Worm (Caenorhabditis elegans) whole organism, late embryonic: ENCODE data around the gene phf-33.

Source experiments
- F13H6.1 ChIP-seq: sonication (generic microtip); optimal IDR thresholded peaks from 2 replicates; lab custom pipeline; 2016; ENCODE audit warnings: missing genetic modification characterization, missing compliant biosample characterization
- Y22D7AL.16 ChIP-seq: sonication (generic microtip); optimal IDR thresholded peaks from 2 replicates; lab custom pipeline; 2016; ENCODE audit warnings: missing genetic modification characterization, missing compliant biosample characterization
- ama-1 ChIP-seq: fragments of 150-350 bp; optimal IDR thresholded peaks from 2 replicates; lab custom pipeline; 2014
- ceh-9 ChIP-seq: sonication (generic microtip); optimal IDR thresholded peaks from 2 replicates; lab custom pipeline; 2016; ENCODE audit warnings: mild to moderate bottlenecking, missing genetic modification characterization, inconsistent platforms, missing compliant biosample characterization
- che-1 ChIP-seq: sonication (generic microtip); optimal IDR thresholded peaks from 2 replicates; lab custom pipeline; 2016; ENCODE audit warnings: mild to moderate bottlenecking, missing genetic modification characterization, missing compliant biosample characterization
- elt-4 ChIP-seq: sonication (generic microtip); optimal IDR thresholded peaks from 2 replicates; lab custom pipeline; 2016; ENCODE audit warnings: missing genetic modification characterization, missing compliant biosample characterization
- hlh-15 ChIP-seq: sonication (generic microtip); optimal IDR thresholded peaks from 2 replicates; lab custom pipeline; 2016; ENCODE audit warnings: missing genetic modification characterization, missing compliant biosample characterization
- hlh-30 ChIP-seq: sonication (generic microtip); optimal IDR thresholded peaks from 2 replicates; lab custom pipeline; 2017; ENCODE audit warnings: antibody characterized with exemption, missing genetic modification characterization, missing compliant biosample characterization; ENCODE audit not compliant: insufficient read depth
- nfya-1 ChIP-seq: sonication (generic microtip); optimal IDR thresholded peaks from 2 replicates; lab custom pipeline; 2017; ENCODE audit warnings: missing genetic modification characterization, mild to moderate bottlenecking, missing compliant biosample characterization, antibody characterized with exemption, moderate library complexity
- nhr-11 ChIP-seq: fragments of 150-350 bp; optimal IDR thresholded peaks from 2 replicates; lab custom pipeline; 2014; ENCODE audit warnings: missing biosample characterization, missing genetic modification characterization
- pha-4 ChIP-seq: fragments of 150-350 bp; optimal IDR thresholded peaks from 2 replicates; lab custom pipeline; 2018; ENCODE audit warnings: missing biosample characterization, missing genetic modification reagents, missing genetic modification characterization
- rnt-1 ChIP-seq: sonication (generic microtip); optimal IDR thresholded peaks from 2 replicates; lab custom pipeline; 2016; ENCODE audit warnings: missing genetic modification characterization, missing compliant biosample characterization
- unc-55 ChIP-seq: sonication (generic microtip); optimal IDR thresholded peaks from 2 replicates; lab custom pipeline; 2017; ENCODE audit warnings: missing biosample characterization, missing genetic modification reagents, missing genetic modification characterization

ce11 chrX:13322886-13323285 is 44.1 kb upstream of the phf-33 start, which contains the start of gene F46G10.2:
- no peak for TF ChIP-seq elt-4
- no peak for TF ChIP-seq nhr-11 (tag; lab: Kevin White, UChicago)
- no peak for TF ChIP-seq che-1 (tag; lab: Kevin White, UChicago)
- no peak for TF ChIP-seq ama-1 (lab: Kevin White, UChicago)
- no peak for TF ChIP-seq Y22D7AL.16 (tag; lab: Kevin White, UChicago)
- no peak for TF ChIP-seq nfya-1 (tag; lab: Kevin White, UChicago)
- no peak for TF ChIP-seq ceh-9 (tag; lab: Kevin White, UChicago)
- no peak for TF ChIP-seq hlh-30 (tag; lab: Kevin White, UChicago)
- TF ChIP-seq hlh-15 (tag; lab: Kevin White, UChicago): no peak
- TF ChIP-seq unc-55 (GFP tag; lab: Kevin White, UChicago): no peak
- TF ChIP-seq F13H6.1 (tag; lab: Kevin White, UChicago): no peak
- TF ChIP-seq rnt-1 (tag; lab: Kevin White, UChicago): no peak
- no peak for TF ChIP-seq pha-4 (tag; lab: Kevin White, UChicago)
